Fruit fly (Drosophila melanogaster) whole organism, embryonic: Measurements from ENCODE around the gene Mst36Fb.
A peak's percentile ranks its signal among the peaks of the same experiment; 100 is the strongest.

ENCODE experiments used
- Adf1 ChIP-seq: fragments of 200-800 bp; sonication (Bioruptor generic); IDR thresholded peaks from 2 replicates; pipeline ENCODE4 v1.3.6; 2022; ENCODE audit warnings: missing biosample characterization, missing genetic modification characterization
- Antp ChIP-seq: fragments of 200-800 bp; sonication (Bioruptor generic); optimal IDR thresholded peaks from 3 replicates; lab custom pipeline; 2016; ENCODE audit warnings: missing biosample characterization, missing genetic modification characterization
- B-H2 ChIP-seq: fragments of 200-800 bp; sonication (Bioruptor generic); optimal IDR thresholded peaks from 2 replicates; lab custom pipeline; 2018; ENCODE audit warnings: missing biosample characterization, mild to moderate bottlenecking, missing genetic modification characterization
- CG10209 ChIP-seq: fragments of 200-800 bp; sonication (Bioruptor generic); optimal IDR thresholded peaks from 3 replicates; lab custom pipeline; 2017; ENCODE audit warnings: missing biosample characterization, mild to moderate bottlenecking, missing genetic modification characterization, missing genetic modification reagents
- CG10431 ChIP-seq: fragments of 200-800 bp; sonication (Bioruptor generic); optimal IDR thresholded peaks from 3 replicates; lab custom pipeline; 2018; ENCODE audit warnings: missing biosample characterization, mild to moderate bottlenecking, missing genetic modification characterization
- CG12155 ChIP-seq: fragments of 200-800 bp; sonication (Bioruptor generic); optimal IDR thresholded peaks from 3 replicates; lab custom pipeline; 2016; ENCODE audit warnings: missing biosample characterization, missing genetic modification characterization
- CG12659 ChIP-seq: fragments of 200-800 bp; sonication (Bioruptor generic); optimal IDR thresholded peaks from 3 replicates; lab custom pipeline; 2017; ENCODE audit warnings: mild to moderate bottlenecking, missing biosample characterization, missing genetic modification reagents, missing genetic modification characterization
- CG12744 ChIP-seq: fragments of 200-800 bp; sonication (Bioruptor generic); optimal IDR thresholded peaks from 2 replicates; lab custom pipeline; 2016; ENCODE audit warnings: missing biosample characterization, missing genetic modification characterization
- CG13424 ChIP-seq: fragments of 200-800 bp; sonication (Bioruptor generic); optimal IDR thresholded peaks from 2 replicates; lab custom pipeline; 2019; ENCODE audit warnings: missing biosample characterization, mild to moderate bottlenecking, missing genetic modification characterization, moderate library complexity
- CG13894 ChIP-seq: fragments of 200-800 bp; sonication (Bioruptor generic); optimal IDR thresholded peaks from 3 replicates; lab custom pipeline; 2018; ENCODE audit warnings: missing biosample characterization, mild to moderate bottlenecking, missing genetic modification characterization, moderate library complexity
- CG14441 ChIP-seq: fragments of 200-800 bp; sonication (Bioruptor generic); IDR thresholded peaks from 2 replicates; pipeline ENCODE4 v1.3.6; 2022; ENCODE audit warnings: missing biosample characterization, missing genetic modification characterization
- CG15073 ChIP-seq: fragments of 200-800 bp; sonication (Bioruptor generic); optimal IDR thresholded peaks from 2 replicates; lab custom pipeline; 2016; ENCODE audit warnings: missing biosample characterization, missing genetic modification characterization
- CG15269 ChIP-seq: fragments of 200-800 bp; sonication (Bioruptor generic); optimal IDR thresholded peaks from 2 replicates; lab custom pipeline; 2018; ENCODE audit warnings: missing biosample characterization, mild to moderate bottlenecking, missing genetic modification characterization, moderate library complexity
- CG1603 ChIP-seq: fragments of 200-800 bp; sonication (Bioruptor generic); optimal IDR thresholded peaks from 2 replicates; lab custom pipeline; 2019; ENCODE audit warnings: missing biosample characterization, mild to moderate bottlenecking, missing genetic modification characterization, moderate library complexity
- CG1792 ChIP-seq: fragments of 200-800 bp; sonication (Bioruptor generic); optimal IDR thresholded peaks from 2 replicates; lab custom pipeline; 2016; ENCODE audit warnings: missing biosample characterization, missing genetic modification characterization
- CG18619 ChIP-seq: fragments of 200-800 bp; sonication (Bioruptor generic); optimal IDR thresholded peaks from 3 replicates; lab custom pipeline; 2017; ENCODE audit warnings: missing biosample characterization, mild to moderate bottlenecking, missing genetic modification characterization
- CG2116 ChIP-seq: fragments of 200-800 bp; sonication (Bioruptor generic); optimal IDR thresholded peaks from 3 replicates; lab custom pipeline; 2018; ENCODE audit warnings: missing biosample characterization, mild to moderate bottlenecking, missing genetic modification characterization
- CG2129 ChIP-seq: fragments of 200-800 bp; sonication (Bioruptor generic); IDR thresholded peaks from 2 replicates; pipeline ENCODE4 v1.3.6; 2022; ENCODE audit warnings: missing biosample characterization, missing genetic modification characterization; ENCODE audit not compliant: partially characterized antibody
- CG31441 ChIP-seq: fragments of 200-800 bp; sonication (Bioruptor generic); IDR thresholded peaks from 2 replicates; pipeline ENCODE4 v1.3.6; 2022; ENCODE audit warnings: missing biosample characterization, missing genetic modification characterization
- CG32532 ChIP-seq: fragments of 200-800 bp; sonication (Bioruptor generic); IDR thresholded peaks from 2 replicates; pipeline ENCODE4 v1.3.6; 2022; ENCODE audit warnings: missing biosample characterization, missing genetic modification characterization
- CG3995 ChIP-seq: fragments of 200-800 bp; sonication (Bioruptor generic); optimal IDR thresholded peaks from 3 replicates; lab custom pipeline; 2016; ENCODE audit warnings: missing biosample characterization, missing genetic modification characterization
- CG6765 ChIP-seq: fragments of 200-800 bp; sonication (Bioruptor generic); optimal IDR thresholded peaks from 3 replicates; lab custom pipeline; 2017; ENCODE audit warnings: missing biosample characterization, mild to moderate bottlenecking, missing genetic modification characterization
- CG7372 ChIP-seq: fragments of 200-800 bp; sonication (Bioruptor generic); IDR thresholded peaks from 2 replicates; pipeline ENCODE4 v1.3.6; 2022; ENCODE audit warnings: missing biosample characterization, missing genetic modification characterization
- CG7786 ChIP-seq: fragments of 200-800 bp; sonication (Bioruptor generic); optimal IDR thresholded peaks from 2 replicates; lab custom pipeline; 2016; ENCODE audit warnings: missing biosample characterization, missing genetic modification characterization
- CG7839 ChIP-seq: fragments of 200-800 bp; sonication (Bioruptor generic); optimal IDR thresholded peaks from 3 replicates; lab custom pipeline; 2018; ENCODE audit warnings: missing biosample characterization, mild to moderate bottlenecking, missing genetic modification characterization, moderate library complexity
- CG8089 ChIP-seq: fragments of 200-800 bp; sonication (Bioruptor generic); optimal IDR thresholded peaks from 3 replicates; lab custom pipeline; 2016; ENCODE audit warnings: missing biosample characterization, missing genetic modification characterization
- CG8388 ChIP-seq: fragments of 200-800 bp; sonication (Bioruptor generic); optimal IDR thresholded peaks from 2 replicates; lab custom pipeline; 2019; ENCODE audit warnings: missing biosample characterization, mild to moderate bottlenecking, missing genetic modification characterization, moderate library complexity
- CG9609 ChIP-seq: fragments of 200-800 bp; sonication (Bioruptor generic); optimal IDR thresholded peaks from 3 replicates; lab custom pipeline; 2016; ENCODE audit warnings: missing biosample characterization, missing genetic modification characterization
- Dad ChIP-seq: fragments of 200-800 bp; sonication (Bioruptor generic); optimal IDR thresholded peaks from 3 replicates; lab custom pipeline; 2016; ENCODE audit warnings: missing biosample characterization, missing genetic modification characterization
- Hr78 ChIP-seq, 2 experiments: fragments of 200-800 bp in 1 of 2; fragments of >200 bp in 1 of 2; sonication (Bioruptor generic) in 1 of 2; optimal IDR thresholded peaks; 2 replicates each; lab custom pipeline; 2017 to 2019; ENCODE audit warnings: missing biosample characterization in 2 of 2, missing genetic modification characterization in 2 of 2, mild to moderate bottlenecking in 1 of 2, moderate library complexity in 1 of 2
- Med ChIP-seq: fragments of 200-800 bp; sonication (Bioruptor generic); peaks from one replicate; lab custom pipeline; 2016; ENCODE audit warnings: missing biosample characterization, missing genetic modification characterization, mild to moderate bottlenecking, inconsistent platforms, moderate library complexity
- NC2α ChIP-seq: fragments of 200-800 bp; sonication (Bioruptor generic); optimal IDR thresholded peaks from 2 replicates; lab custom pipeline; 2016; ENCODE audit warnings: missing biosample characterization, missing genetic modification characterization
- Ptx1 ChIP-seq: fragments of 200-800 bp; sonication (Bioruptor generic); IDR thresholded peaks from 2 replicates; pipeline ENCODE4 v1.3.6; 2022; ENCODE audit warnings: missing biosample characterization, missing genetic modification characterization
- Xbp1 ChIP-seq: fragments of 200-800 bp; sonication (Bioruptor generic); optimal IDR thresholded peaks from 3 replicates; lab custom pipeline; 2016; ENCODE audit warnings: missing biosample characterization, mild to moderate bottlenecking, missing genetic modification characterization
- ase ChIP-seq: fragments of 200-800 bp; sonication (Bioruptor generic); IDR thresholded peaks from 3 replicates; pipeline ENCODE4 v1.3.6; 2022; ENCODE audit warnings: missing biosample characterization, missing genetic modification characterization
- bcd ChIP-seq: fragments of 200-800 bp; sonication (Bioruptor generic); optimal IDR thresholded peaks from 2 replicates; lab custom pipeline; 2017; ENCODE audit warnings: missing biosample characterization, mild to moderate bottlenecking, missing genetic modification characterization
- bigmax ChIP-seq: fragments of 200-800 bp; sonication (Bioruptor generic); optimal IDR thresholded peaks from 2 replicates; lab custom pipeline; 2018; ENCODE audit warnings: missing biosample characterization, mild to moderate bottlenecking, missing genetic modification characterization
- btn ChIP-seq: fragments of 200-800 bp; sonication (Bioruptor generic); optimal IDR thresholded peaks from 2 replicates; lab custom pipeline; 2016; ENCODE audit warnings: missing biosample characterization, missing genetic modification characterization
- gce ChIP-seq: fragments of 200-800 bp; sonication (Bioruptor generic); IDR thresholded peaks from 3 replicates; pipeline ENCODE4 v1.3.6; 2022; ENCODE audit warnings: missing biosample characterization, missing genetic modification characterization
- grn ChIP-seq: fragments of 200-800 bp; sonication (Bioruptor generic); optimal IDR thresholded peaks from 3 replicates; lab custom pipeline; 2017; ENCODE audit warnings: missing biosample characterization, missing genetic modification characterization
- insv ChIP-seq, 2 experiments: fragments of 200-800 bp; sonication (Bioruptor generic); optimal IDR thresholded peaks; 3 replicates each; lab custom pipeline; 2016 to 2018; ENCODE audit warnings: missing biosample characterization in 2 of 2, missing genetic modification characterization in 2 of 2
- lola ChIP-seq, 3 experiments: fragments of >200 bp in 2 of 3; fragments of 200-800 bp in 1 of 3; sonication (Bioruptor generic) in 1 of 3; optimal IDR thresholded peaks; 2 replicates each; lab custom pipeline; 2017 to 2019; ENCODE audit warnings: missing biosample characterization in 3 of 3, missing genetic modification characterization in 3 of 3, mild to moderate bottlenecking in 1 of 3, moderate library complexity in 1 of 3
- luna ChIP-seq: fragments of 200-800 bp; sonication (Bioruptor generic); optimal IDR thresholded peaks from 2 replicates; lab custom pipeline; 2016; ENCODE audit warnings: missing biosample characterization, missing genetic modification characterization
- pan ChIP-seq, 4 experiments: fragments of >200 bp in 3 of 4; fragments of 200-800 bp in 1 of 4; sonication (Bioruptor generic) in 1 of 4; optimal IDR thresholded peaks in 3 of 4; IDR thresholded peaks in 1 of 4; 2 replicates each; pipeline versions ENCODE4 v1.3.6 to Lab custom; 2017 to 2022; ENCODE audit warnings: missing biosample characterization in 2 of 4, missing genetic modification characterization in 2 of 4, mixed read lengths in 1 of 4
- sob ChIP-seq: fragments of 200-800 bp; sonication (Bioruptor generic); IDR thresholded peaks from 2 replicates; pipeline ENCODE4 v1.3.6; 2022; ENCODE audit warnings: missing biosample characterization, missing genetic modification characterization
- stwl ChIP-seq: fragments of 200-800 bp; sonication (Bioruptor generic); optimal IDR thresholded peaks from 3 replicates; lab custom pipeline; 2018; ENCODE audit warnings: missing biosample characterization, mild to moderate bottlenecking, missing genetic modification characterization, moderate library complexity
- sug ChIP-seq: fragments of 200-800 bp; optimal IDR thresholded peaks from 2 replicates; lab custom pipeline; 2019; ENCODE audit warnings: missing biosample characterization, mild to moderate bottlenecking, missing genetic modification characterization, moderate library complexity
- tap ChIP-seq: fragments of 200-800 bp; optimal IDR thresholded peaks from 3 replicates; lab custom pipeline; 2019; ENCODE audit warnings: missing biosample characterization, mild to moderate bottlenecking, missing genetic modification characterization, moderate library complexity
- zfh2 ChIP-seq: fragments of 200-800 bp; sonication (Bioruptor generic); optimal IDR thresholded peaks from 2 replicates; lab custom pipeline; 2016; ENCODE audit warnings: missing biosample characterization, missing genetic modification characterization

Mst36Fb gene

DNA sequence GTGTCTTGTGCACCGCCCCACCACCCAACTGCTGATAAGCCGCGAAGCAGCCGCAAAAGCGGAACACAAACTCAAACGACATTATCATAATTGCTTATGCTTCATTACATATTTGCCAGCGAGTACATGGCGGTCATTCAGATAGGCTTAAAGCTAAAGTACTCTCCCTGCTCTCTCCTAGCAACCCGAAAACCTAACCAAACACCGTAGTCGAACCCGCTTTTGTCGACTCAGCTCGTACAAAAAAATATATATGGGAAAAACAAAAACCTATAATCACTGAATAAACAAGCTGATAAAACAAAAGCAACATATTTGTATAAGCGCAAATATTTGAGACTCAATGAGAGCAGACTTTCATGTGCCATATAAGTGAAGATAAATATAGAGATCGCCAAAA is 47.9 kb downstream of the Mst36Fb start (continued):
- TF ChIP-seq CG6765 (GFP tag; lab: Kevin White, UChicago) = peak; percentile 87
- peak; percentile 92 for TF ChIP-seq CG10209 (GFP tag; lab: Kevin White, UChicago)
- peak; percentile 70 for TF ChIP-seq CG13424 (tag; lab: Kevin White, UChicago)
- peak; percentile 84 for TF ChIP-seq CG12744 (GFP tag; lab: Kevin White, UChicago)
- peak; percentile 63 for TF ChIP-seq CG7839
- peak; percentile 81 for TF ChIP-seq bcd
- 0 out of 2 replicates have a peak, but pooled peaks have one; percentile 11 for TF ChIP-seq Ptx1 (GFP tag; lab: Robert Waterston, UW)
- peak; percentile 62 for TF ChIP-seq luna (GFP tag; lab: Kevin White, UChicago)
- peak; percentile 76 for TF ChIP-seq bigmax
- TF ChIP-seq CG15269 (tag; lab: Kevin White, UChicago) = peak; percentile 76
- TF ChIP-seq Antp = peak; percentile 64
- no peak for TF ChIP-seq Xbp1 (GFP tag; lab: Kevin White, UChicago)
- TF ChIP-seq B-H2 = peak; percentile 82
- TF ChIP-seq CG2129 (GFP tag; lab: Robert Waterston, UW) = no peak
- TF ChIP-seq Hr78 (GFP tag; optimal IDR thresholded peaks at IDR 0.05; lab: Kevin White, UChicago) = peak in 1 of 2 experiments; percentile 69
- peak; percentile 91 for TF ChIP-seq NC2α
- TF ChIP-seq CG2116 (GFP tag; lab: Kevin White, UChicago) = peak; percentile 67
- TF ChIP-seq CG14441 = 0 out of 2 replicates have a peak, but pooled peaks have one; percentile 24
- TF ChIP-seq btn = peak; percentile 65
- no peak for TF ChIP-seq ase
- TF ChIP-seq CG12659 = peak; percentile 86
- TF ChIP-seq CG18619 = peak; percentile 86
- peak; percentile 47 for TF ChIP-seq CG8388 (GFP tag; lab: Kevin White, UChicago)
- no peak for TF ChIP-seq CG32532 (GFP tag; lab: Robert Waterston, UW)
- peak; percentile 87 for TF ChIP-seq grn (GFP tag; lab: Kevin White, UChicago)
- TF ChIP-seq pan (optimal IDR thresholded peaks at IDR 0.05; lab: Kevin White, UChicago) = no peak
- peak in 1 of 2 experiments; percentile 64 for TF ChIP-seq pan (GFP tag; optimal IDR thresholded peaks at IDR 0.05 in 1 of 2, IDR thresholded peaks at IDR 0.05 in 1 of 2)
- TF ChIP-seq stwl (tag; lab: Kevin White, UChicago) = no peak
- peak; percentile 94 for TF ChIP-seq CG1792 (GFP tag; lab: Kevin White, UChicago)
- peak; percentile 68 for TF ChIP-seq CG1603 (tag; lab: Kevin White, UChicago)
- no peak for TF ChIP-seq CG15073 (GFP tag; lab: Kevin White, UChicago)
- TF ChIP-seq CG31441 (GFP tag; lab: Robert Waterston, UW) = peak; percentile 59; the same call in 1 of the 2 replicates
- TF ChIP-seq CG8089 = peak; percentile 86
- TF ChIP-seq tap = peak; percentile 36
- peak; percentile 57 for TF ChIP-seq CG12155 (GFP tag; lab: Kevin White, UChicago)
- TF ChIP-seq CG13894 (tag; lab: Kevin White, UChicago) = peak; percentile 77
- TF ChIP-seq lola (GFP tag; optimal IDR thresholded peaks at IDR 0.05; lab: Kevin White, UChicago) = peak in 1 of 3 experiments; percentile 61
- TF ChIP-seq insv (GFP tag; optimal IDR thresholded peaks at IDR 0.05; lab: Kevin White, UChicago) = peak in 1 of 2 experiments; percentile 39
- TF ChIP-seq Med (GFP tag; lab: Kevin White, UChicago) = peak; percentile 96
- peak; percentile 55; the same call in 1 of the 3 replicates for TF ChIP-seq gce (GFP tag; lab: Robert Waterston, UW)
- peak; percentile 72 for TF ChIP-seq CG7786 (GFP tag; lab: Kevin White, UChicago)
- peak; percentile 56 for TF ChIP-seq CG9609
- TF ChIP-seq sug (tag; lab: Kevin White, UChicago) = peak; percentile 74
- TF ChIP-seq zfh2 (GFP tag; lab: Kevin White, UChicago) = no peak
- TF ChIP-seq Adf1 (GFP tag; lab: Robert Waterston, UW) = peak; percentile 63; the same call in 1 of the 2 replicates
- no peak for TF ChIP-seq CG3995
- no peak for TF ChIP-seq CG7372 (GFP tag; lab: Robert Waterston, UW)
- TF ChIP-seq Dad (GFP tag; lab: Kevin White, UChicago) = peak; percentile 75
- peak; percentile 66 for TF ChIP-seq CG10431 (GFP tag; lab: Kevin White, UChicago)
- TF ChIP-seq sob (GFP tag; lab: Robert Waterston, UW) = peak; percentile 87
